Worm (Caenorhabditis elegans) whole organism, young adult: Measurements from ENCODE around the gene C52E4.7.

Experiments used
- B0336.3 ChIP-seq: fragments of 200-800 bp; sonication (Bioruptor generic); IDR thresholded peaks from 2 replicates; pipeline ENCODE4 v1.3.6; 2022; ENCODE audit warnings: missing genetic modification characterization, missing compliant biosample characterization
- C06A6.2 ChIP-seq: fragments of 200-800 bp; sonication (Bioruptor generic); conservative IDR thresholded peaks from 2 replicates; pipeline ENCODE4 v1.3.6; 2022; ENCODE audit warnings: missing genetic modification characterization, missing compliant biosample characterization
- C17E4.6 ChIP-seq: fragments of 200-800 bp; sonication (Bioruptor generic); IDR thresholded peaks from 2 replicates; pipeline ENCODE4 v1.3.6; 2022; ENCODE audit warnings: missing genetic modification reagents, missing genetic modification characterization, missing compliant biosample characterization
- D2030.7 ChIP-seq: fragments of 200-800 bp; sonication (Bioruptor generic); IDR thresholded peaks from 2 replicates; pipeline ENCODE4 v1.3.6; 2022; ENCODE audit warnings: missing genetic modification reagents, missing genetic modification characterization, missing compliant biosample characterization
- F23B12.7 ChIP-seq: sonication (generic microtip); optimal IDR thresholded peaks from 2 replicates; lab custom pipeline; 2017; ENCODE audit warnings: missing genetic modification characterization, mild to moderate bottlenecking, missing compliant biosample characterization, antibody characterized with exemption, moderate library complexity; ENCODE audit not compliant: insufficient read depth
- F33H1.4 ChIP-seq: fragments of 200-800 bp; sonication (Bioruptor generic); IDR thresholded peaks from 2 replicates; pipeline ENCODE4 v1.3.6; 2022; ENCODE audit warnings: missing genetic modification reagents, missing genetic modification characterization, missing compliant biosample characterization
- F39B2.1 ChIP-seq: fragments of 200-800 bp; sonication (Bioruptor generic); IDR thresholded peaks from 2 replicates; pipeline ENCODE4 v1.3.6; 2022; ENCODE audit warnings: missing genetic modification reagents, missing genetic modification characterization, missing compliant biosample characterization
- F57A8.1 ChIP-seq: fragments of 200-800 bp; sonication (Bioruptor generic); optimal IDR thresholded peaks from 2 replicates; lab custom pipeline; 2018; ENCODE audit warnings: mild to moderate bottlenecking, missing genetic modification characterization, moderate library complexity, missing compliant biosample characterization
- F57C9.4 ChIP-seq: sonication (generic microtip); optimal IDR thresholded peaks from 2 replicates; lab custom pipeline; 2017; ENCODE audit warnings: mild to moderate bottlenecking, missing genetic modification characterization, missing compliant biosample characterization
- T26A5.8 ChIP-seq: sonication (generic microtip); optimal IDR thresholded peaks from 2 replicates; lab custom pipeline; 2016; ENCODE audit warnings: missing genetic modification characterization, missing compliant biosample characterization
- aptf-2 ChIP-seq: fragments of 200-800 bp; sonication (Bioruptor generic); conservative IDR thresholded peaks from 2 replicates; pipeline ENCODE4 v1.3.6; 2022; ENCODE audit warnings: missing genetic modification reagents, missing genetic modification characterization, missing compliant biosample characterization
- atf-7 ChIP-seq: sonication (generic microtip); optimal IDR thresholded peaks from 2 replicates; lab custom pipeline; 2017; ENCODE audit warnings: mild to moderate bottlenecking, missing genetic modification characterization, missing compliant biosample characterization
- attf-5 ChIP-seq: fragments of 200-800 bp; sonication (Bioruptor generic); optimal IDR thresholded peaks from 2 replicates; lab custom pipeline; 2018; ENCODE audit warnings: mild to moderate bottlenecking, missing genetic modification characterization, missing compliant biosample characterization
- bed-2 ChIP-seq: fragments of 200-800 bp; sonication (Bioruptor generic); IDR thresholded peaks from 2 replicates; pipeline ENCODE4 v1.3.6; 2022; ENCODE audit warnings: missing genetic modification reagents, missing genetic modification characterization, missing compliant biosample characterization
- ccch-3 ChIP-seq: fragments of 200-800 bp; sonication (Bioruptor generic); optimal IDR thresholded peaks from 2 replicates; lab custom pipeline; 2018; ENCODE audit warnings: mild to moderate bottlenecking, missing genetic modification characterization, missing compliant biosample characterization
- cebp-2 ChIP-seq: fragments of 200-800 bp; sonication (Bioruptor generic); IDR thresholded peaks from 2 replicates; pipeline ENCODE4 v1.3.6; 2022; ENCODE audit warnings: missing genetic modification characterization, missing compliant biosample characterization
- ceh-100 ChIP-seq: fragments of 200-800 bp; sonication (Bioruptor generic); IDR thresholded peaks from 2 replicates; pipeline ENCODE4 v1.3.6; 2022; ENCODE audit warnings: missing genetic modification reagents, missing genetic modification characterization, missing compliant biosample characterization
- ceh-27 ChIP-seq: fragments of 200-800 bp; sonication (Bioruptor generic); optimal IDR thresholded peaks from 2 replicates; lab custom pipeline; 2018; ENCODE audit warnings: mild to moderate bottlenecking, missing genetic modification characterization, moderate library complexity, missing compliant biosample characterization
- ceh-40 ChIP-seq: fragments of 200-800 bp; sonication (Bioruptor generic); IDR thresholded peaks from 2 replicates; pipeline ENCODE4 v1.3.6; 2022; ENCODE audit warnings: missing genetic modification characterization, missing compliant biosample characterization
- ceh-58 ChIP-seq: fragments of 200-800 bp; sonication (Bioruptor generic); IDR thresholded peaks from 2 replicates; pipeline ENCODE4 v1.3.6; 2022; ENCODE audit warnings: missing genetic modification characterization, missing compliant biosample characterization
- ceh-79 ChIP-seq: sonication (generic microtip); optimal IDR thresholded peaks from 2 replicates; lab custom pipeline; 2017; ENCODE audit warnings: mild to moderate bottlenecking, missing genetic modification characterization, missing compliant biosample characterization
- ceh-91 ChIP-seq: fragments of 200-800 bp; sonication (Bioruptor generic); IDR thresholded peaks from 2 replicates; pipeline ENCODE4 v1.3.6; 2022; ENCODE audit warnings: missing genetic modification reagents, missing genetic modification characterization, missing compliant biosample characterization
- die-1 ChIP-seq: sonication (generic microtip); optimal IDR thresholded peaks from 2 replicates; lab custom pipeline; 2016; ENCODE audit warnings: missing genotype, mild to moderate bottlenecking, missing genetic modification characterization, missing compliant biosample characterization
- efl-1 ChIP-seq: fragments of 150-350 bp; optimal IDR thresholded peaks from 2 replicates; lab custom pipeline; 2014; ENCODE audit warnings: missing biosample characterization, missing genetic modification reagents, missing genetic modification characterization
- egl-18 ChIP-seq: fragments of 200-800 bp; sonication (Bioruptor generic); IDR thresholded peaks from 2 replicates; pipeline ENCODE4 v1.3.6; 2022; ENCODE audit warnings: missing genetic modification reagents, missing genetic modification characterization, missing compliant biosample characterization
- egl-44 ChIP-seq: fragments of 200-800 bp; sonication (Bioruptor generic); IDR thresholded peaks from 2 replicates; pipeline ENCODE4 v1.3.6; 2022; ENCODE audit warnings: missing genetic modification reagents, missing genetic modification characterization, missing compliant biosample characterization
- egrh-3 ChIP-seq: fragments of 200-800 bp; sonication (Bioruptor generic); IDR thresholded peaks from 2 replicates; pipeline ENCODE4 v1.3.6; 2022; ENCODE audit warnings: missing genetic modification reagents, missing genetic modification characterization, missing compliant biosample characterization
- hmg-1.2 ChIP-seq: fragments of 200-800 bp; sonication (Bioruptor generic); IDR thresholded peaks from 2 replicates; pipeline ENCODE4 v1.3.6; 2022; ENCODE audit warnings: missing genetic modification reagents, missing genetic modification characterization, missing compliant biosample characterization
- hsf-1 ChIP-seq: fragments of 200-800 bp; sonication (Bioruptor generic); IDR thresholded peaks from 2 replicates; pipeline ENCODE4 v1.3.6; 2022; ENCODE audit warnings: missing genetic modification reagents, missing genetic modification characterization, missing compliant biosample characterization
- lin-35 ChIP-seq, 3 experiments: fragments of 150-350 bp in 2 of 3; sonication (generic microtip) in 1 of 3; optimal IDR thresholded peaks; 2 replicates each; lab custom pipeline; 2014 to 2018; ENCODE audit warnings: missing biosample characterization in 3 of 3, missing genetic modification characterization in 3 of 3, missing genetic modification reagents in 3 of 3
- lir-1 ChIP-seq: fragments of 200-800 bp; sonication (Bioruptor generic); conservative IDR thresholded peaks from 2 replicates; pipeline ENCODE4 v1.3.6; 2022; ENCODE audit warnings: missing genetic modification reagents, missing genetic modification characterization, missing compliant biosample characterization
- lsl-1 ChIP-seq: fragments of 200-800 bp; sonication (Bioruptor generic); optimal IDR thresholded peaks from 2 replicates; lab custom pipeline; 2018; ENCODE audit warnings: mild to moderate bottlenecking, missing genetic modification characterization, moderate library complexity, missing compliant biosample characterization
- lsy-27 ChIP-seq: sonication (generic microtip); optimal IDR thresholded peaks from 2 replicates; lab custom pipeline; 2017; ENCODE audit warnings: missing genetic modification characterization, mild to moderate bottlenecking, missing compliant biosample characterization, antibody characterized with exemption, missing genotype, borderline replicate concordance; ENCODE audit not compliant: insufficient read depth
- madf-3 ChIP-seq: fragments of 200-800 bp; sonication (Bioruptor generic); IDR thresholded peaks from 2 replicates; pipeline ENCODE4 v1.3.6; 2022; ENCODE audit warnings: missing genetic modification reagents, missing genetic modification characterization, missing compliant biosample characterization
- madf-8 ChIP-seq: fragments of 200-800 bp; sonication (Bioruptor generic); conservative IDR thresholded peaks from 2 replicates; pipeline ENCODE4 v1.3.6; 2022; ENCODE audit warnings: missing genetic modification reagents, missing genetic modification characterization, missing compliant biosample characterization
- mcd-1 ChIP-seq: fragments of 200-800 bp; sonication (Bioruptor generic); IDR thresholded peaks from 2 replicates; pipeline ENCODE4 v1.3.6; 2022; ENCODE audit warnings: missing genetic modification reagents, missing genetic modification characterization, missing compliant biosample characterization
- nhr-120 ChIP-seq: fragments of 200-800 bp; sonication (Bioruptor generic); IDR thresholded peaks from 2 replicates; pipeline ENCODE4 v1.3.6; 2022; ENCODE audit warnings: missing genetic modification characterization, missing compliant biosample characterization
- nhr-27 ChIP-seq: fragments of 200-800 bp; sonication (Bioruptor generic); optimal IDR thresholded peaks from 2 replicates; lab custom pipeline; 2018; ENCODE audit warnings: mild to moderate bottlenecking, missing genetic modification characterization, moderate library complexity, missing compliant biosample characterization
- rcor-1 ChIP-seq: fragments of 200-800 bp; sonication (Bioruptor generic); IDR thresholded peaks from 2 replicates; pipeline ENCODE4 v1.3.6; 2022; ENCODE audit warnings: missing genetic modification reagents, missing genetic modification characterization, missing compliant biosample characterization
- sea-2 ChIP-seq: fragments of 200-800 bp; sonication (Bioruptor generic); IDR thresholded peaks from 2 replicates; pipeline ENCODE4 v1.3.6; 2022; ENCODE audit warnings: missing genetic modification characterization, missing compliant biosample characterization
- snpc-1.1 ChIP-seq: sonication (generic microtip); optimal IDR thresholded peaks from 2 replicates; lab custom pipeline; 2017; ENCODE audit warnings: missing genetic modification characterization, mild to moderate bottlenecking, missing compliant biosample characterization, antibody characterized with exemption, moderate library complexity, missing genotype, missing genetic modification reagents; ENCODE audit not compliant: insufficient read depth
- snpc-1.3 ChIP-seq: sonication (generic microtip); optimal IDR thresholded peaks from 2 replicates; lab custom pipeline; 2017; ENCODE audit warnings: missing genetic modification characterization, mild to moderate bottlenecking, missing compliant biosample characterization, antibody characterized with exemption, moderate library complexity, missing genotype, missing genetic modification reagents; ENCODE audit not compliant: insufficient read depth
- snpc-3.4 ChIP-seq: sonication (generic microtip); optimal IDR thresholded peaks from 2 replicates; lab custom pipeline; 2017; ENCODE audit warnings: missing genetic modification characterization, mild to moderate bottlenecking, missing compliant biosample characterization, antibody characterized with exemption, moderate library complexity, missing genotype, missing genetic modification reagents
- tbx-9 ChIP-seq: sonication (generic microtip); optimal IDR thresholded peaks from 2 replicates; lab custom pipeline; 2016; ENCODE audit warnings: borderline replicate concordance, missing genetic modification characterization, inconsistent platforms, missing compliant biosample characterization
- xnd-1 ChIP-seq: sonication (generic microtip); optimal IDR thresholded peaks from 2 replicates; lab custom pipeline; 2016; ENCODE audit warnings: missing genotype, missing genetic modification reagents, missing genetic modification characterization, missing compliant biosample characterization
- ztf-18 ChIP-seq: sonication (generic microtip); optimal IDR thresholded peaks from 2 replicates; lab custom pipeline; 2016; ENCODE audit warnings: missing genotype, mild to moderate bottlenecking, missing genetic modification characterization, missing compliant biosample characterization
- ztf-26 ChIP-seq: sonication (generic microtip); optimal IDR thresholded peaks from 2 replicates; lab custom pipeline; 2017; ENCODE audit warnings: missing genetic modification characterization, missing compliant biosample characterization

The C52E4.7 gene

ce11 chrV:12040823-12041606 is 46.9 kb downstream of the C52E4.7 start, which contains the start of the genes kup-1 and F10C2.4 (continued):
- TF ChIP-seq lsl-1 (GFP tag; lab: Kevin White, UChicago) (peak; percentile 21), T26A5.8 (tag; lab: Kevin White, UChicago) (no peak), D2030.7 (GFP tag; lab: Robert Waterston, UW) (no peak), snpc-3.4 (tag; lab: Kevin White, UChicago) (peak; percentile 39), B0336.3 (GFP tag; lab: Robert Waterston, UW) (no peak), madf-3 (GFP tag; lab: Robert Waterston, UW) (no peak), C06A6.2 (GFP tag; lab: Robert Waterston, UW) (no peak), ceh-79 (tag; lab: Kevin White, UChicago) (no peak), snpc-1.1 (tag; lab: Kevin White, UChicago) (no peak), nhr-27 (tag; lab: Kevin White, UChicago) (no peak), egl-18 (no peak), madf-8 (GFP tag; lab: Robert Waterston, UW) (no peak), nhr-120 (GFP tag; lab: Robert Waterston, UW) (no peak), hmg-1.2 (GFP tag; lab: Robert Waterston, UW) (no peak), egl-44 (GFP tag; lab: Robert Waterston, UW) (no peak), aptf-2 (GFP tag; lab: Robert Waterston, UW) (no peak), hsf-1 (GFP tag; lab: Robert Waterston, UW) (no peak), lsy-27 (tag; lab: Kevin White, UChicago) (no peak), xnd-1 (tag; lab: Kevin White, UChicago) (no peak), cebp-2 (GFP tag; lab: Robert Waterston, UW) (no peak), ceh-91 (GFP tag; lab: Robert Waterston, UW) (no peak), F57C9.4 (tag; lab: Kevin White, UChicago) (no peak), F39B2.1 (GFP tag; lab: Robert Waterston, UW) (no peak), attf-5 (GFP tag; lab: Kevin White, UChicago) (peak; percentile 86), ceh-40 (GFP tag; lab: Robert Waterston, UW) (no peak), ceh-58 (GFP tag; lab: Robert Waterston, UW) (no peak), F33H1.4 (GFP tag; lab: Robert Waterston, UW) (peak; percentile 11; the same call in 1 of the 2 replicates), ztf-18 (tag; lab: Kevin White, UChicago) (no peak), lin-35 (GFP tag; optimal IDR thresholded peaks at IDR 0.05; lab: Kevin White, UChicago) (peak in 1 of 3 experiments; percentile 55), egrh-3 (no peak), ceh-27 (no peak), efl-1 (peak; percentile 86), rcor-1 (GFP tag; lab: Robert Waterston, UW) (no peak), F57A8.1 (GFP tag; lab: Kevin White, UChicago) (no peak), ztf-26 (tag; lab: Kevin White, UChicago) (no peak), bed-2 (no peak), ccch-3 (no peak), sea-2 (GFP tag; lab: Robert Waterston, UW) (no peak), die-1 (no peak), mcd-1 (peak; percentile 85), lir-1 (GFP tag; lab: Robert Waterston, UW) (no peak), ceh-100 (GFP tag; lab: Robert Waterston, UW) (no peak), snpc-1.3 (tag; lab: Kevin White, UChicago) (no peak), tbx-9 (tag; lab: Kevin White, UChicago) (no peak), atf-7 (no peak), F23B12.7 (tag; lab: Kevin White, UChicago) (no peak), C17E4.6 (GFP tag; lab: Robert Waterston, UW) (no peak)
